Fruit fly (Drosophila melanogaster) whole organism, pupa: ENCODE data around the gene Muc91C.

ENCODE experiments used
- CG10348 ChIP-seq: fragments of 200-800 bp; sonication (Bioruptor generic); IDR thresholded peaks from 2 replicates; pipeline ENCODE4 v1.3.6; 2022; ENCODE audit warnings: missing biosample characterization, missing genetic modification characterization
- CG12605 ChIP-seq: fragments of 200-800 bp; sonication (Bioruptor generic); IDR thresholded peaks from 2 replicates; pipeline ENCODE4 v1.3.6; 2022; ENCODE audit warnings: missing biosample characterization, missing genetic modification characterization
- CG13204 ChIP-seq: fragments of 200-800 bp; sonication (Bioruptor generic); optimal IDR thresholded peaks from 2 replicates; lab custom pipeline; 2018; ENCODE audit warnings: missing biosample characterization, mild to moderate bottlenecking, missing genetic modification characterization, moderate library complexity
- CG14655 ChIP-seq: fragments of 200-800 bp; sonication (Bioruptor generic); optimal IDR thresholded peaks from 3 replicates; lab custom pipeline; 2017; ENCODE audit warnings: mild to moderate bottlenecking, missing biosample characterization, missing genetic modification reagents, missing genetic modification characterization
- CG15710 ChIP-seq: fragments of 200-800 bp; sonication (Bioruptor generic); optimal IDR thresholded peaks from 2 replicates; lab custom pipeline; 2018; ENCODE audit warnings: missing biosample characterization, mild to moderate bottlenecking, missing genetic modification characterization, moderate library complexity
- CG17806 ChIP-seq: fragments of 200-800 bp; sonication (Bioruptor generic); optimal IDR thresholded peaks from 2 replicates; lab custom pipeline; 2018; ENCODE audit warnings: missing biosample characterization, mild to moderate bottlenecking, missing genetic modification characterization, moderate library complexity
- CG32121 ChIP-seq: fragments of 200-800 bp; sonication (Bioruptor generic); IDR thresholded peaks from 2 replicates; pipeline ENCODE4 v1.3.6; 2022; ENCODE audit warnings: missing biosample characterization, missing genetic modification characterization
- CG34367 ChIP-seq: fragments of 200-800 bp; sonication (Bioruptor generic); optimal IDR thresholded peaks from 2 replicates; lab custom pipeline; 2018; ENCODE audit warnings: missing biosample characterization, mild to moderate bottlenecking, missing genetic modification characterization
- CG4496 ChIP-seq: fragments of 200-800 bp; sonication (Bioruptor generic); IDR thresholded peaks from 3 replicates; pipeline ENCODE4 v1.3.6; 2022; ENCODE audit warnings: missing biosample characterization, missing genetic modification characterization
- CG8159 ChIP-seq: fragments of 200-800 bp; sonication (Bioruptor generic); optimal IDR thresholded peaks from 3 replicates; lab custom pipeline; 2018; ENCODE audit warnings: missing biosample characterization, mild to moderate bottlenecking, missing genetic modification characterization, moderate library complexity
- CG8301 ChIP-seq: fragments of 200-800 bp; sonication (Bioruptor generic); optimal IDR thresholded peaks from 2 replicates; lab custom pipeline; 2018; ENCODE audit warnings: missing biosample characterization, mild to moderate bottlenecking, missing genetic modification characterization
- CG9948 ChIP-seq: fragments of 200-800 bp; sonication (Bioruptor generic); optimal IDR thresholded peaks from 2 replicates; lab custom pipeline; 2018; ENCODE audit warnings: missing biosample characterization, mild to moderate bottlenecking, missing genetic modification characterization, moderate library complexity
- D1 ChIP-seq: fragments of 200-800 bp; sonication (Bioruptor generic); optimal IDR thresholded peaks from 2 replicates; lab custom pipeline; 2018; ENCODE audit warnings: missing biosample characterization, mild to moderate bottlenecking, missing genetic modification characterization, moderate library complexity
- EcR ChIP-seq: fragments of 200-800 bp; sonication (Bioruptor generic); optimal IDR thresholded peaks from 3 replicates; lab custom pipeline; 2019; ENCODE audit warnings: missing biosample characterization, missing genetic modification characterization, mild to moderate bottlenecking, moderate library complexity, missing genetic modification reagents
- Ets98B ChIP-seq: fragments of 200-800 bp; sonication (Bioruptor generic); IDR thresholded peaks from 2 replicates; pipeline ENCODE4 v1.3.6; 2022; ENCODE audit warnings: missing biosample characterization, missing genetic modification characterization
- Pif1A ChIP-seq: fragments of 200-800 bp; sonication (Bioruptor generic); optimal IDR thresholded peaks from 3 replicates; lab custom pipeline; 2016; ENCODE audit warnings: missing biosample characterization, missing genetic modification characterization
- Pif1B ChIP-seq: fragments of 200-800 bp; sonication (Bioruptor generic); optimal IDR thresholded peaks from 3 replicates; lab custom pipeline; 2016; ENCODE audit warnings: missing biosample characterization, missing genetic modification characterization
- Snoo ChIP-seq: fragments of 200-800 bp; sonication (Bioruptor generic); optimal IDR thresholded peaks from 3 replicates; lab custom pipeline; 2017; ENCODE audit warnings: missing biosample characterization, mild to moderate bottlenecking, missing genetic modification characterization, inconsistent platforms
- fd96Ca ChIP-seq: fragments of 200-800 bp; sonication (Bioruptor generic); IDR thresholded peaks from 3 replicates; pipeline ENCODE4 v1.3.6; 2022; ENCODE audit warnings: missing biosample characterization, missing genetic modification characterization
- gl ChIP-seq: fragments of 200-800 bp; sonication (Bioruptor generic); optimal IDR thresholded peaks from 2 replicates; lab custom pipeline; 2018; ENCODE audit warnings: missing biosample characterization, mild to moderate bottlenecking, missing genetic modification characterization
- rn ChIP-seq: fragments of 200-800 bp; sonication (Bioruptor generic); IDR thresholded peaks from 2 replicates; pipeline ENCODE4 v1.3.6; 2022; ENCODE audit warnings: missing biosample characterization, missing genetic modification characterization

Muc91C gene

dm6 chr3R:18731241-18731640, 38.7 kb upstream of the Muc91C start:
- TF ChIP-seq Ets98B (GFP tag; lab: Robert Waterston, UW) (no peak), CG17806 (tag; lab: Kevin White, UChicago) (no peak), CG34367 (no peak), rn (GFP tag; lab: Robert Waterston, UW) (no peak)

dm6 chr3R:18728368-18728767, 35.8 kb upstream of the Muc91C start, which contains the start of gene CG7715:
Gene CG7715, minus strand, starts transcription at chr3R:18728468.
- TF ChIP-seq CG4496 (no peak), EcR (GFP tag; lab: Kevin White, UChicago) (no peak), Pif1A (no peak), CG14655 (GFP tag; lab: Kevin White, UChicago) (no peak), gl (tag; lab: Kevin White, UChicago) (no peak), CG8301 (tag; lab: Kevin White, UChicago) (no peak), CG34367 (no peak), fd96Ca (GFP tag; lab: Robert Waterston, UW) (no peak), rn (GFP tag; lab: Robert Waterston, UW) (no peak), CG15710 (tag; lab: Kevin White, UChicago) (no peak), D1 (tag; lab: Kevin White, UChicago) (no peak), Snoo (tag; lab: Kevin White, UChicago) (no peak), CG8159 (tag; lab: Kevin White, UChicago) (no peak), CG17806 (tag; lab: Kevin White, UChicago) (no peak), CG10348 (GFP tag; lab: Robert Waterston, UW) (no peak), CG9948 (tag; lab: Kevin White, UChicago) (no peak), CG12605 (GFP tag; lab: Robert Waterston, UW) (no peak), Ets98B (GFP tag; lab: Robert Waterston, UW) (no peak), Pif1B (no peak)

DNA sequence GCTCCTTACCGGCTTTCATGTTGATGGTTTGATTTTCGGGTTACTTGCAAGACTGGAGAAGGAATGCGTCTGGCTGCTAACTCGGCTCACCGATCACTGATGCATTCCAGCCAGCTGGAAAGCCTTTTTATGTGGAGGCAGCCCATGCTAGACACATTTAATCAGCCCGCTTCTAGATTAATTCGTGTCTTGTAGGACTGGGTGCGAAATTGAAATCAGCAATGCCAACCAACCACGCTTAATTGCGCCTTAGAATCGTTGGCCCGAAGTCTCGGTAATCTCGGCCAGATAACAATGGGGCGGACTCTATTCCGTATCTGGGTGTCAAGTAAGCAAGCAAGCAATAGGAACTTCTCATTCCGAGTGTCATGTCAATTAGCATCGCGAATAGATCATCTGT, 33.8 kb upstream of the Muc91C start, which contains the start of gene CG7714:
Gene CG7714, minus strand, starts transcription at position 101 of the 400 bp plus-strand sequence.
- TF ChIP-seq CG8301 (tag; lab: Kevin White, UChicago) (no peak), CG9948 (tag; lab: Kevin White, UChicago) (no peak), EcR (GFP tag; lab: Kevin White, UChicago) (no peak), CG34367 (no peak), CG14655 (GFP tag; lab: Kevin White, UChicago) (no peak), D1 (tag; lab: Kevin White, UChicago) (no peak), CG10348 (GFP tag; lab: Robert Waterston, UW) (no peak), Snoo (tag; lab: Kevin White, UChicago) (no peak), Pif1B (no peak), rn (GFP tag; lab: Robert Waterston, UW) (no peak), fd96Ca (GFP tag; lab: Robert Waterston, UW) (no peak), Ets98B (GFP tag; lab: Robert Waterston, UW) (no peak), CG17806 (tag; lab: Kevin White, UChicago) (no peak), Pif1A (no peak), CG12605 (GFP tag; lab: Robert Waterston, UW) (no peak), gl (tag; lab: Kevin White, UChicago) (no peak), CG32121 (GFP tag; lab: Robert Waterston, UW) (no peak), CG4496 (no peak)

DNA sequence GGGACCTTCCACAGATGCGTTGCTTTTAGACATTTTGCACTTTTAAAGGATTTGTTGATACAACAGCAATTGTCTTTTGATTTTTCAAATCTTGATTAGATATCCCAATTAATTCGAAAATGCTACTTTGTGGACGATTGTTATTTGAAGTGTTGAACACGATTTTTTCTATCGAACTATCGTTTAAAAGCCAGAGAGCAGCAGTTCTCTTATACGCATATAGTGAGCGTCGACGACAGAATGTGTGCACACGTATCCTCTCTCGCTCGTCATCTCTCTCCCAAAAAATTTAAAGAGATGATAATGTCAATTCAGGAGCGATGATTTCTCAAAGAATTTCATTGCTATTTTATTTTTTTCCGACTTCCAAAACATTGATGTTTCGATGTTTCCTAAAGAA, 30.0 kb upstream of the Muc91C start, which contains the start of gene CG34283:
Gene CG34283, minus strand, starts transcription at position 101 of the 400 bp plus-strand sequence.
- no peak for TF ChIP-seq CG9948 (tag; lab: Kevin White, UChicago)
- no peak for TF ChIP-seq CG34367
- no peak for TF ChIP-seq CG10348 (GFP tag; lab: Robert Waterston, UW)
- no peak for TF ChIP-seq CG32121 (GFP tag; lab: Robert Waterston, UW)
- TF ChIP-seq fd96Ca (GFP tag; lab: Robert Waterston, UW) = no peak
- TF ChIP-seq Ets98B (GFP tag; lab: Robert Waterston, UW) = no peak
- no peak for TF ChIP-seq EcR (GFP tag; lab: Kevin White, UChicago)
- TF ChIP-seq CG8301 (tag; lab: Kevin White, UChicago) = no peak
- no peak for TF ChIP-seq Snoo (tag; lab: Kevin White, UChicago)
- TF ChIP-seq CG12605 (GFP tag; lab: Robert Waterston, UW) = no peak
- TF ChIP-seq Pif1B = no peak
- no peak for TF ChIP-seq rn (GFP tag; lab: Robert Waterston, UW)
- TF ChIP-seq Pif1A = no peak
- no peak for TF ChIP-seq D1 (tag; lab: Kevin White, UChicago)
- TF ChIP-seq CG17806 (tag; lab: Kevin White, UChicago) = no peak
- no peak for TF ChIP-seq CG14655 (GFP tag; lab: Kevin White, UChicago)
- TF ChIP-seq CG4496 = no peak
- TF ChIP-seq CG8159 (tag; lab: Kevin White, UChicago) = no peak
- TF ChIP-seq CG13204 (GFP tag; lab: Kevin White, UChicago) = no peak
- no peak for TF ChIP-seq gl (tag; lab: Kevin White, UChicago)

DNA sequence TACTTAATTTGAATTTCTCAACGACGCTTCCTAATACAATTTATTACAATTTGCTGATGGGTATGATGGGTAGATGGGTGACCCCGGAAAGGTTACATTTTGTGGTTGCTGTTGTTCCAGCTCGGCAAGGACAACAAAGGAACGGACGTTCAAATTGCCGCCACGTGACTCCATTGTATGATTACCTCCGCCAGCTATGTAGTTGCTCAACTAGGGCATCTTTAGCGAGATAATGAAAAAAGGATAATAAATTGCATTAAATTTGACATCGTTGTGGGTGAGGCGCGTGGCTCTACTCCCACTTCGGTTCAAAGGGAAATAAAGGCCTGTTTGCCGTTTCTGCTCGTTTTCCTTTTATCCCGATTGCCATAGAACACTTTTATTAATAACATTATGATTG, 28.8 kb upstream of the Muc91C start:
- TF ChIP-seq gl (tag; lab: Kevin White, UChicago) (no peak), CG34367 (no peak), CG12605 (GFP tag; lab: Robert Waterston, UW) (no peak), CG4496 (no peak)

DNA sequence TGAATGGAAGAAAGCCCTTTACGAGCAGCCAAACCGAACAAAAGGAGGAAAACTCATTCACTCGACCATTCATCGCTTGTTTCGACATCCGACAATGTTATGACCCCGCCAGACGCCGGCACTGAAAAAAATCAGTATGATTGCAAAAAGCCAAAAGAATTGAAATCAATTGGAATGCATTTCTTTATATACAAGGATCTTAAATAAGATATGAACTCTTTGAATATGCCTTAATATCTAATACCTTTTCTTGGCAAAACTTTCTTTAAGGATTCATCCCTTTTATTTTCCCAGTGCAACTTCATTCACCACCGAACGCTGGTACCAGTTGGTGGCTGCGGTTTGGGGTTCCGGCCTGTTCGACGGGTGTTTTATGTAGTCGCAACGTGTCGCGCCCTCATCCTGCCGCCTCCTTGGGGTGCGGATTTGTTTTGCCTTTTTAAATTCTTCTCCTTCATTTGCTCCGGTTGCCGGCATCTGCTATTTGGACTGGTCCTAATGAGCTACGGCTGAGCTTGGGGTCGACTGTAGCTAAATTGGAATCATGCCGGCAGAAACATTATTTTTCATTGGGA, 27.3 kb upstream of the Muc91C start:
- TF ChIP-seq gl (tag; lab: Kevin White, UChicago) = peak; percentile 41
- peak; percentile 42 for TF ChIP-seq CG14655 (GFP tag; lab: Kevin White, UChicago)
- TF ChIP-seq rn (GFP tag; lab: Robert Waterston, UW) = no peak
- peak; percentile 53 for TF ChIP-seq Pif1A
- TF ChIP-seq CG8159 (tag; lab: Kevin White, UChicago) = peak; percentile 79
- no peak for TF ChIP-seq Ets98B (GFP tag; lab: Robert Waterston, UW)
- peak; percentile 9 for TF ChIP-seq CG13204 (GFP tag; lab: Kevin White, UChicago)
- no peak for TF ChIP-seq EcR (GFP tag; lab: Kevin White, UChicago)
- TF ChIP-seq CG8301 (tag; lab: Kevin White, UChicago) = no peak
- TF ChIP-seq CG12605 (GFP tag; lab: Robert Waterston, UW) = no peak; the same call in 1 of the 2 replicates
- TF ChIP-seq CG4496 = no peak
- TF ChIP-seq CG10348 (GFP tag; lab: Robert Waterston, UW) = no peak
- TF ChIP-seq D1 (tag; lab: Kevin White, UChicago) = no peak
- peak; percentile 43 for TF ChIP-seq Pif1B
- TF ChIP-seq fd96Ca (GFP tag; lab: Robert Waterston, UW) = no peak; the same call in 2 of the 3 replicates
- peak; percentile 73 for TF ChIP-seq CG15710 (tag; lab: Kevin White, UChicago)
- TF ChIP-seq CG17806 (tag; lab: Kevin White, UChicago) = no peak
- no peak for TF ChIP-seq Snoo (tag; lab: Kevin White, UChicago)
- no peak for TF ChIP-seq CG32121 (GFP tag; lab: Robert Waterston, UW)
- TF ChIP-seq CG9948 (tag; lab: Kevin White, UChicago) = no peak
- peak; percentile 37 for TF ChIP-seq CG34367
- TF ChIP-seq, all 21 proteins: peak for 8
